Worm (Caenorhabditis elegans) whole organism, mixed stage, embryonic: ENCODE results near the gene T21C12.4.

Source experiments
- hlh-1 ChIP-seq: fragments of 150-350 bp; optimal IDR thresholded peaks from 2 replicates; lab custom pipeline; 2014; ENCODE audit warnings: missing biosample characterization, missing genetic modification reagents, missing genetic modification characterization
- mep-1 ChIP-seq: fragments of 150-350 bp; optimal IDR thresholded peaks from 2 replicates; lab custom pipeline; 2017; ENCODE audit warnings: missing biosample characterization, missing genetic modification reagents, missing genetic modification characterization, inconsistent platforms

ce11 chrIII:10560296-10560695 lies 2.5 kb upstream of the T21C12.4 start, which contains the start of gene rab-30:
- no peak for TF ChIP-seq hlh-1 (tag; lab: Kevin White, UChicago)
- no peak for TF ChIP-seq mep-1 (tag; lab: Kevin White, UChicago)
